Worm (Caenorhabditis elegans) whole organism, L3 larva: Measurements from ENCODE around the gene atgl-1.
A peak's percentile ranks its signal among the peaks of the same experiment; 100 is the strongest.

Experiments
- R02D3.7 ChIP-seq: fragments of 150-350 bp; optimal IDR thresholded peaks from 2 replicates; lab custom pipeline; 2014; ENCODE audit warnings: missing biosample characterization, missing genetic modification characterization
- ZK546.5 ChIP-seq: sonication (generic microtip); optimal IDR thresholded peaks from 2 replicates; lab custom pipeline; 2017; ENCODE audit warnings: missing biosample characterization, missing genetic modification characterization
- aly-2 ChIP-seq: fragments of 150-350 bp; optimal IDR thresholded peaks from 2 replicates; lab custom pipeline; 2014; ENCODE audit warnings: missing biosample characterization, missing genetic modification characterization
- ama-1 ChIP-seq: fragments of 150-350 bp; optimal IDR thresholded peaks from 2 replicates; lab custom pipeline; 2018
- ceh-16 ChIP-seq: sonication (generic microtip); optimal IDR thresholded peaks from 2 replicates; lab custom pipeline; 2017; ENCODE audit warnings: missing biosample characterization, missing genetic modification characterization
- ceh-28 ChIP-seq: fragments of 150-350 bp; optimal IDR thresholded peaks from 2 replicates; lab custom pipeline; 2014; ENCODE audit warnings: missing biosample characterization, missing genetic modification reagents, missing genetic modification characterization
- ceh-9 ChIP-seq: sonication (generic microtip); optimal IDR thresholded peaks from 2 replicates; lab custom pipeline; 2018; ENCODE audit warnings: missing biosample characterization, missing genetic modification characterization
- daf-12 ChIP-seq: fragments of 150-350 bp; optimal IDR thresholded peaks from 2 replicates; lab custom pipeline; 2014; ENCODE audit warnings: missing biosample characterization, missing genetic modification reagents, missing genetic modification characterization
- egl-27 ChIP-seq: sonication (generic microtip); optimal IDR thresholded peaks from 4 replicates; lab custom pipeline; 2017; ENCODE audit warnings: missing biosample characterization, missing genetic modification reagents, missing genetic modification characterization
- egl-5 ChIP-seq: fragments of 150-350 bp; optimal IDR thresholded peaks from 2 replicates; lab custom pipeline; 2017; ENCODE audit warnings: missing biosample characterization, missing genetic modification reagents, missing genetic modification characterization, inconsistent platforms
- elt-2 ChIP-seq: sonication (generic microtip); optimal IDR thresholded peaks from 2 replicates; lab custom pipeline; 2016; ENCODE audit warnings: missing genetic modification reagents, mild to moderate bottlenecking, missing genetic modification characterization, missing compliant biosample characterization
- elt-3 ChIP-seq, 3 experiments: fragments of 150-350 bp in 1 of 3; sonication (generic microtip) in 2 of 3; optimal IDR thresholded peaks; 2 replicates in 2 of 3; 4 replicates in 1 of 3; lab custom pipeline; 2014 to 2017; ENCODE audit warnings: missing biosample characterization in 3 of 3, missing genetic modification characterization in 3 of 3
- eor-1 ChIP-seq, 2 experiments: fragments of 150-350 bp; optimal IDR thresholded peaks; 2 replicates each; lab custom pipeline; 2014 to 2018; ENCODE audit warnings: missing biosample characterization in 2 of 2, missing genetic modification characterization in 2 of 2
- fkh-10 ChIP-seq: sonication (generic microtip); optimal IDR thresholded peaks from 2 replicates; lab custom pipeline; 2017; ENCODE audit warnings: missing biosample characterization, missing genetic modification reagents, missing genetic modification characterization
- jun-1 ChIP-seq: fragments of 150-350 bp; optimal IDR thresholded peaks from 2 replicates; lab custom pipeline; 2014; ENCODE audit warnings: missing biosample characterization, missing genetic modification reagents, missing genetic modification characterization
- lsy-12 ChIP-seq: sonication (generic microtip); optimal IDR thresholded peaks from 2 replicates; lab custom pipeline; 2016; ENCODE audit warnings: mild to moderate bottlenecking, missing genetic modification characterization, missing compliant biosample characterization
- mdl-1 ChIP-seq: fragments of 150-350 bp; optimal IDR thresholded peaks from 2 replicates; lab custom pipeline; 2014; ENCODE audit warnings: missing biosample characterization, missing genetic modification characterization
- nfya-1 ChIP-seq: sonication (generic microtip); optimal IDR thresholded peaks from 2 replicates; lab custom pipeline; 2017; ENCODE audit warnings: missing genetic modification characterization, mild to moderate bottlenecking, missing compliant biosample characterization, antibody characterized with exemption, moderate library complexity; ENCODE audit not compliant: insufficient read depth
- nhr-11 ChIP-seq: fragments of 150-350 bp; optimal IDR thresholded peaks from 2 replicates; lab custom pipeline; 2014; ENCODE audit warnings: missing biosample characterization, missing genetic modification characterization
- nhr-23 ChIP-seq: fragments of 150-350 bp; optimal IDR thresholded peaks from 2 replicates; lab custom pipeline; 2014; ENCODE audit warnings: missing biosample characterization, missing genetic modification reagents, missing genetic modification characterization
- nhr-237 ChIP-seq: fragments of 150-350 bp; optimal IDR thresholded peaks from 2 replicates; lab custom pipeline; 2014; ENCODE audit warnings: missing biosample characterization, missing genetic modification characterization
- nhr-25 ChIP-seq: sonication (generic microtip); optimal IDR thresholded peaks from 2 replicates; lab custom pipeline; 2017; ENCODE audit warnings: missing biosample characterization, missing genetic modification characterization
- nhr-43 ChIP-seq: sonication (generic microtip); optimal IDR thresholded peaks from 2 replicates; lab custom pipeline; 2016; ENCODE audit warnings: mild to moderate bottlenecking, missing genetic modification characterization, missing compliant biosample characterization; ENCODE audit not compliant: poor library complexity, severe bottlenecking
- nhr-67 ChIP-seq: fragments of 150-350 bp; optimal IDR thresholded peaks from 2 replicates; lab custom pipeline; 2014; ENCODE audit warnings: missing biosample characterization, missing genetic modification characterization
- nhr-76 ChIP-seq: fragments of 150-350 bp; sonication (generic microtip); optimal IDR thresholded peaks from 5 replicates; lab custom pipeline; 2014; ENCODE audit warnings: missing biosample characterization, missing genetic modification characterization
- pha-4 ChIP-seq: fragments of 150-350 bp; optimal IDR thresholded peaks from 2 replicates; lab custom pipeline; 2014; ENCODE audit warnings: missing biosample characterization, missing genetic modification reagents, missing genetic modification characterization
- pqm-1 ChIP-seq: fragments of 150-350 bp; optimal IDR thresholded peaks from 2 replicates; lab custom pipeline; 2017; ENCODE audit warnings: missing biosample characterization, missing genetic modification characterization, inconsistent platforms
- sea-2 ChIP-seq: fragments of 150-350 bp; sonication (generic microtip); optimal IDR thresholded peaks from 4 replicates; lab custom pipeline; 2014; ENCODE audit warnings: missing biosample characterization, missing genetic modification reagents, missing genetic modification characterization
- skn-1 ChIP-seq: fragments of 150-350 bp; optimal IDR thresholded peaks from 2 replicates; lab custom pipeline; 2014; ENCODE audit warnings: missing biosample characterization, missing genetic modification characterization
- snpc-4 ChIP-seq: fragments of 150-350 bp; optimal IDR thresholded peaks from 2 replicates; lab custom pipeline; 2014; ENCODE audit warnings: missing biosample characterization, missing genetic modification characterization
- tbx-2 ChIP-seq: sonication (generic microtip); optimal IDR thresholded peaks from 2 replicates; lab custom pipeline; 2016; ENCODE audit warnings: mild to moderate bottlenecking, missing genetic modification characterization, missing compliant biosample characterization
- unc-62 ChIP-seq: fragments of 150-350 bp; sonication (generic microtip); optimal IDR thresholded peaks from 4 replicates; lab custom pipeline; 2014; ENCODE audit warnings: missing biosample characterization, missing genetic modification reagents, missing genetic modification characterization
- zag-1 ChIP-seq: fragments of 150-350 bp; optimal IDR thresholded peaks from 2 replicates; lab custom pipeline; 2014; ENCODE audit warnings: missing biosample characterization, missing genetic modification characterization

atgl-1 gene

ce11 chrIII:6399424-6399823 lies 19.8 kb downstream of the atgl-1 start:
- no peak for TF ChIP-seq elt-2 (tag; lab: Kevin White, UChicago)
- TF ChIP-seq daf-12 (tag; lab: Kevin White, UChicago), result no peak
- TF ChIP-seq lsy-12 (tag; lab: Kevin White, UChicago), result no peak
- TF ChIP-seq fkh-10 (GFP tag; lab: Kevin White, UChicago), result peak; percentile 59

- peak; percentile 31 for TF ChIP-seq nhr-11 (tag; lab: Kevin White, UChicago)
- peak; percentile 22 for TF ChIP-seq nfya-1 (tag; lab: Kevin White, UChicago)
- no peak for TF ChIP-seq ceh-16 (tag; lab: Kevin White, UChicago)
- TF ChIP-seq, all 47 proteins: peak for 2
Measured at ce11 chrIII:6398124-6398523, 21.1 kb downstream of the atgl-1 start.

- TF ChIP-seq egl-27 (tag; lab: Kevin White, UChicago) (no peak), elt-3 (tag; optimal IDR thresholded peaks at IDR 0.05; lab: Kevin White, UChicago) (peak; percentile 2 to 100 (median 82)), nhr-25 (tag; lab: Kevin White, UChicago) (peak; percentile 73), pha-4 (tag; lab: Kevin White, UChicago) (peak; percentile 32), pqm-1 (tag; lab: Kevin White, UChicago) (peak; percentile 85), daf-12 (tag; lab: Kevin White, UChicago) (no peak), ama-1 (lab: Kevin White, UChicago) (no peak), mdl-1 (tag; lab: Kevin White, UChicago) (no peak), skn-1 (tag; lab: Kevin White, UChicago) (peak; percentile 11), elt-2 (tag; lab: Kevin White, UChicago) (peak; percentile 95), nhr-43 (tag; lab: Kevin White, UChicago) (peak; percentile 70), jun-1 (tag; lab: Kevin White, UChicago) (peak; percentile 20)
Measured at ce11 chrIII:6396381-6396780, 22.9 kb downstream of the atgl-1 start.

ce11 chrIII:6395706-6396232 lies 23.5 kb downstream of the atgl-1 start, which contains the start of gene oatr-1:
Gene oatr-1, minus strand, starts transcription at chrIII:6396182.
- no peak for TF ChIP-seq ceh-9 (tag; lab: Kevin White, UChicago)
- no peak for TF ChIP-seq egl-5 (tag; lab: Kevin White, UChicago)
- TF ChIP-seq unc-62 (GFP tag; lab: Kevin White, UChicago), result no peak
- no peak for TF ChIP-seq egl-27 (tag; lab: Kevin White, UChicago)
- no peak for TF ChIP-seq elt-2 (tag; lab: Kevin White, UChicago)
- no peak for TF ChIP-seq aly-2 (tag; lab: Kevin White, UChicago)
- TF ChIP-seq daf-12 (tag; lab: Kevin White, UChicago), result no peak
- TF ChIP-seq ceh-16 (tag; lab: Kevin White, UChicago), result no peak
- no peak for TF ChIP-seq nhr-76
- TF ChIP-seq pha-4 (tag; lab: Kevin White, UChicago), result no peak
- TF ChIP-seq mdl-1 (tag; lab: Kevin White, UChicago), result no peak
- TF ChIP-seq nhr-43 (tag; lab: Kevin White, UChicago), result no peak
- no peak for TF ChIP-seq ZK546.5
- no peak for TF ChIP-seq ceh-28 (tag; lab: Kevin White, UChicago)
- TF ChIP-seq tbx-2 (tag; lab: Kevin White, UChicago), result no peak
- TF ChIP-seq lsy-12 (tag; lab: Kevin White, UChicago), result no peak
- no peak for TF ChIP-seq nhr-237
- TF ChIP-seq zag-1 (tag; lab: Kevin White, UChicago), result no peak
- no peak for TF ChIP-seq nhr-67 (tag; lab: Kevin White, UChicago)
- TF ChIP-seq R02D3.7, result no peak

- no peak for TF ChIP-seq elt-3 (tag; optimal IDR thresholded peaks at IDR 0.05; lab: Kevin White, UChicago)
- TF ChIP-seq sea-2, result no peak
- no peak for TF ChIP-seq skn-1 (tag; lab: Kevin White, UChicago)
- no peak for TF ChIP-seq ceh-28 (tag; lab: Kevin White, UChicago)
- TF ChIP-seq zag-1 (tag; lab: Kevin White, UChicago), result no peak
- no peak for TF ChIP-seq daf-12 (tag; lab: Kevin White, UChicago)
- TF ChIP-seq eor-1 (tag; optimal IDR thresholded peaks at IDR 0.05; lab: Kevin White, UChicago), result no peak
- TF ChIP-seq nfya-1 (tag; lab: Kevin White, UChicago), result no peak
- TF ChIP-seq egl-27 (tag; lab: Kevin White, UChicago), result no peak
- no peak for TF ChIP-seq nhr-23 (tag; lab: Kevin White, UChicago)
- TF ChIP-seq aly-2 (tag; lab: Kevin White, UChicago), result no peak
- no peak for TF ChIP-seq mdl-1 (tag; lab: Kevin White, UChicago)
- no peak for TF ChIP-seq snpc-4 (tag; lab: Kevin White, UChicago)
- TF ChIP-seq ZK546.5, result no peak
Measured at ce11 chrIII:6390644-6391043, 28.6 kb downstream of the atgl-1 start, which contains the start of gene smrc-1. Gene smrc-1, plus strand, starts transcription at chrIII:6390944.
